Worm (Caenorhabditis elegans) whole organism, mixed stage, embryonic: ENCODE results near the gene M03C11.3.
A peak's percentile ranks its signal among the peaks of the same experiment; 100 is the strongest.

Source experiments
- nhr-12 ChIP-seq: fragments of 150-350 bp; optimal IDR thresholded peaks from 2 replicates; lab custom pipeline; 2014; ENCODE audit warnings: missing biosample characterization, missing genetic modification characterization
- sptf-1 ChIP-seq: sonication (generic microtip); optimal IDR thresholded peaks from 2 replicates; lab custom pipeline; 2017; ENCODE audit warnings: mild to moderate bottlenecking, missing genetic modification characterization, moderate library complexity, missing compliant biosample characterization

DNA sequence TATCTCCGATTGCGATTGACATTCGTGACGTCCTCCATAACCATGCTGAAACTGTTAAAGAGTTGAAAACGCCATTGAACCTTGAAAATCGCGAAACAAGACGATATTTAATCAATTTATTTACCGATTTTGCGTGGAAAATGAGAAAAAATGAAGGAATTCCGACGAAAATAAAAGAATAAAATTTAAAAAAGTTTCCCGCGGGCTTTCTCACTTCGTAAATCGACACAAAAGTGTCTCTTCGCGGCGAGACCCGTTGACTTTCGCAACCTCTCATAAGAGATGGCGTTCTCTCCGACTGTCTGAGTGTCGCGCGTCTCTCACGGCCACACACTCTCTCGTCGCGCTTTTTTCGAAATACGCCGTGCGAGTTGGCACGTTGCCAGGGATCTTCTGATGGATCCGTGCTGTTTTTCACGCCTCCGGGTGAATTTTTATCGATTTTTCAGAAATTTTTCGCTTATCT, 2.4 kb downstream of the M03C11.3 start, which contains the start of gene hat-1:
- TF ChIP-seq nhr-12 (tag; lab: Kevin White, UChicago) (no peak), sptf-1 (tag; lab: Kevin White, UChicago) (peak; percentile 23)
